Fruit fly (Drosophila melanogaster) whole organism, embryonic: ENCODE results near the gene CG6688.
A peak's percentile ranks its signal among the peaks of the same experiment; 100 is the strongest.

Source experiments
- Aef1 ChIP-seq: fragments of 200-800 bp; sonication (Bioruptor generic); IDR thresholded peaks from 3 replicates; pipeline ENCODE4 v1.3.6; 2022; ENCODE audit warnings: missing biosample characterization, missing genetic modification characterization
- Atf-2 ChIP-seq: fragments of 200-800 bp; sonication (Bioruptor generic); optimal IDR thresholded peaks from 2 replicates; lab custom pipeline; 2016; ENCODE audit warnings: missing biosample characterization, missing genetic modification characterization
- Atf3 ChIP-seq: fragments of 200-800 bp; sonication (Bioruptor generic); optimal IDR thresholded peaks from 3 replicates; lab custom pipeline; 2016; ENCODE audit warnings: missing biosample characterization, missing genetic modification characterization
- B-H1 ChIP-seq: fragments of 200-800 bp; sonication (Bioruptor generic); IDR thresholded peaks from 3 replicates; pipeline ENCODE4 v1.3.6; 2022; ENCODE audit warnings: missing biosample characterization, missing genetic modification characterization
- CG10565 ChIP-seq: fragments of 200-800 bp; sonication (Bioruptor generic); optimal IDR thresholded peaks from 3 replicates; lab custom pipeline; 2016; ENCODE audit warnings: missing biosample characterization, mild to moderate bottlenecking, missing genetic modification characterization
- CG11504 ChIP-seq: fragments of 200-800 bp; sonication (Bioruptor generic); optimal IDR thresholded peaks from 3 replicates; lab custom pipeline; 2019; ENCODE audit warnings: missing biosample characterization, mild to moderate bottlenecking, missing genetic modification characterization, moderate library complexity
- CG12942 ChIP-seq: fragments of 200-800 bp; sonication (Bioruptor generic); optimal IDR thresholded peaks from 3 replicates; lab custom pipeline; 2016; ENCODE audit warnings: missing biosample characterization, missing genetic modification characterization
- CG13123 ChIP-seq: fragments of 200-800 bp; sonication (Bioruptor generic); optimal IDR thresholded peaks from 2 replicates; lab custom pipeline; 2016; ENCODE audit warnings: missing biosample characterization, missing genetic modification characterization
- CG13287 ChIP-seq: fragments of 200-800 bp; sonication (Bioruptor generic); IDR thresholded peaks from 2 replicates; pipeline ENCODE4 v1.3.6; 2022; ENCODE audit warnings: missing biosample characterization, missing genetic modification characterization; ENCODE audit not compliant: partially characterized antibody
- CG13894 ChIP-seq: fragments of 200-800 bp; sonication (Bioruptor generic); optimal IDR thresholded peaks from 3 replicates; lab custom pipeline; 2018; ENCODE audit warnings: missing biosample characterization, mild to moderate bottlenecking, missing genetic modification characterization, moderate library complexity
- CG15479 ChIP-seq: fragments of 200-800 bp; sonication (Bioruptor generic); optimal IDR thresholded peaks from 3 replicates; lab custom pipeline; 2019; ENCODE audit warnings: missing biosample characterization, mild to moderate bottlenecking, missing genetic modification characterization, moderate library complexity
- CG15696 ChIP-seq: fragments of 200-800 bp; sonication (Bioruptor generic); optimal IDR thresholded peaks from 2 replicates; lab custom pipeline; 2019; ENCODE audit warnings: missing biosample characterization, mild to moderate bottlenecking, missing genetic modification characterization, moderate library complexity
- CG16813 ChIP-seq: fragments of 200-800 bp; sonication (Bioruptor generic); IDR thresholded peaks from 3 replicates; pipeline ENCODE4 v1.3.6; 2022; ENCODE audit warnings: missing biosample characterization, missing genetic modification characterization; ENCODE audit not compliant: partially characterized antibody
- CG17802 ChIP-seq: fragments of 200-800 bp; sonication (Bioruptor generic); optimal IDR thresholded peaks from 2 replicates; lab custom pipeline; 2018; ENCODE audit warnings: missing biosample characterization, mild to moderate bottlenecking, missing genetic modification characterization, moderate library complexity
- CG18262 ChIP-seq: fragments of 200-800 bp; optimal IDR thresholded peaks from 3 replicates; lab custom pipeline; 2019; ENCODE audit warnings: missing biosample characterization, mild to moderate bottlenecking, missing genetic modification characterization, moderate library complexity
- CG43689 ChIP-seq: fragments of 200-800 bp; sonication (Bioruptor generic); IDR thresholded peaks from 2 replicates; pipeline ENCODE4 v1.3.6; 2022; ENCODE audit warnings: missing biosample characterization, missing genetic modification characterization
- CG4617 ChIP-seq: fragments of 200-800 bp; sonication (Bioruptor generic); optimal IDR thresholded peaks from 3 replicates; lab custom pipeline; 2016; ENCODE audit warnings: missing biosample characterization, missing genetic modification characterization, borderline replicate concordance
- CG6683 ChIP-seq: fragments of 200-800 bp; sonication (Bioruptor generic); optimal IDR thresholded peaks from 2 replicates; lab custom pipeline; 2017; ENCODE audit warnings: missing biosample characterization, mild to moderate bottlenecking, missing genetic modification characterization, missing genetic modification reagents
- CG7357 ChIP-seq: fragments of 200-800 bp; sonication (Bioruptor generic); IDR thresholded peaks from 3 replicates; pipeline ENCODE4 v1.3.6; 2022; ENCODE audit warnings: missing biosample characterization, missing genetic modification characterization
- CG7745 ChIP-seq: fragments of 200-800 bp; sonication (Bioruptor generic); optimal IDR thresholded peaks from 2 replicates; lab custom pipeline; 2018; ENCODE audit warnings: missing biosample characterization, mild to moderate bottlenecking, missing genetic modification characterization, moderate library complexity
- CG8924 ChIP-seq: fragments of 200-800 bp; optimal IDR thresholded peaks from 3 replicates; lab custom pipeline; 2019; ENCODE audit warnings: missing biosample characterization, mild to moderate bottlenecking, missing genetic modification characterization, moderate library complexity
- CG9727 ChIP-seq: fragments of 200-800 bp; sonication (Bioruptor generic); optimal IDR thresholded peaks from 3 replicates; lab custom pipeline; 2017; ENCODE audit warnings: missing biosample characterization, mild to moderate bottlenecking, missing genetic modification characterization
- D ChIP-seq, 2 experiments: fragments of 200-800 bp in 1 of 2; fragments of >200 bp in 1 of 2; sonication (Bioruptor generic) in 1 of 2; optimal IDR thresholded peaks; 2 replicates in 1 of 2; 3 replicates in 1 of 2; lab custom pipeline; 2017; ENCODE audit warnings: mild to moderate bottlenecking in 1 of 2, missing biosample characterization in 1 of 2, missing genetic modification characterization in 1 of 2, missing genetic modification reagents in 1 of 2
- Dfd ChIP-seq, 2 experiments: fragments of >200 bp; optimal IDR thresholded peaks; 2 replicates each; lab custom pipeline; 2017; ENCODE audit warnings: missing biosample characterization in 2 of 2, missing genetic modification characterization in 2 of 2
- Doc2 ChIP-seq: fragments of 200-800 bp; sonication (Bioruptor generic); IDR thresholded peaks from 2 replicates; pipeline ENCODE4 v1.3.6; 2022; ENCODE audit warnings: missing biosample characterization, missing genetic modification characterization
- E2f2 ChIP-seq: fragments of 200-800 bp; sonication (Bioruptor generic); IDR thresholded peaks from 2 replicates; pipeline ENCODE4 v1.3.6; 2022; ENCODE audit warnings: missing biosample characterization, missing genetic modification characterization
- Ets65A ChIP-seq: fragments of 200-800 bp; sonication (Bioruptor generic); peaks from one replicate; lab custom pipeline; 2016; ENCODE audit warnings: missing biosample characterization, missing genetic modification characterization
- Ets97D ChIP-seq: fragments of 200-800 bp; sonication (Bioruptor generic); optimal IDR thresholded peaks from 3 replicates; lab custom pipeline; 2016; ENCODE audit warnings: missing biosample characterization, missing genetic modification characterization
- Fer1 ChIP-seq: fragments of 200-800 bp; sonication (Bioruptor generic); optimal IDR thresholded peaks from 2 replicates; lab custom pipeline; 2017; ENCODE audit warnings: missing biosample characterization, mild to moderate bottlenecking, missing genetic modification characterization
- H2.0 ChIP-seq: fragments of 200-800 bp; sonication (Bioruptor generic); IDR thresholded peaks from 2 replicates; pipeline ENCODE4 v1.3.6; 2022; ENCODE audit warnings: missing biosample characterization, missing genetic modification characterization
- Hey ChIP-seq: fragments of 200-800 bp; sonication (Bioruptor generic); optimal IDR thresholded peaks from 3 replicates; lab custom pipeline; 2018; ENCODE audit warnings: missing biosample characterization, mild to moderate bottlenecking, missing genetic modification characterization
- MESR4 ChIP-seq: fragments of 200-800 bp; sonication (Bioruptor generic); optimal IDR thresholded peaks from 2 replicates; lab custom pipeline; 2018; ENCODE audit warnings: missing biosample characterization, mild to moderate bottlenecking, missing genetic modification characterization, moderate library complexity
- PHDP ChIP-seq: fragments of 200-800 bp; sonication (Bioruptor generic); optimal IDR thresholded peaks from 3 replicates; lab custom pipeline; 2018; ENCODE audit warnings: missing biosample characterization, mild to moderate bottlenecking, missing genetic modification characterization, moderate library complexity
- Sin3A ChIP-seq: fragments of >200 bp; optimal IDR thresholded peaks from 2 replicates; lab custom pipeline; 2018
- TFAM ChIP-seq: fragments of 200-800 bp; sonication (Bioruptor generic); optimal IDR thresholded peaks from 2 replicates; lab custom pipeline; 2017; ENCODE audit warnings: missing biosample characterization, missing genetic modification characterization, inconsistent platforms
- ash1 ChIP-seq: fragments of 200-800 bp; sonication (Bioruptor generic); optimal IDR thresholded peaks from 2 replicates; lab custom pipeline; 2018; ENCODE audit warnings: missing biosample characterization, mild to moderate bottlenecking, missing genetic modification characterization
- bab2 ChIP-seq: fragments of 200-800 bp; sonication (Bioruptor generic); optimal IDR thresholded peaks from 2 replicates; lab custom pipeline; 2016; ENCODE audit warnings: missing biosample characterization, missing genetic modification characterization
- bsh ChIP-seq, 2 experiments: fragments of 200-800 bp; sonication (Bioruptor generic); optimal IDR thresholded peaks; 2 replicates each; lab custom pipeline; 2017 to 2018; ENCODE audit warnings: mild to moderate bottlenecking in 2 of 2, missing biosample characterization in 2 of 2, missing genetic modification characterization in 2 of 2, moderate library complexity in 1 of 2
- ems ChIP-seq: fragments of 200-800 bp; sonication (Bioruptor generic); optimal IDR thresholded peaks from 3 replicates; lab custom pipeline; 2016; ENCODE audit warnings: missing biosample characterization, missing genetic modification characterization
- fd96Cb ChIP-seq: fragments of 200-800 bp; sonication (Bioruptor generic); optimal IDR thresholded peaks from 2 replicates; lab custom pipeline; 2018; ENCODE audit warnings: missing biosample characterization, mild to moderate bottlenecking, missing genetic modification characterization, moderate library complexity
- ftz-f1 ChIP-seq: fragments of 200-800 bp; sonication (Bioruptor generic); optimal IDR thresholded peaks from 2 replicates; lab custom pipeline; 2016; ENCODE audit warnings: missing biosample characterization, missing genetic modification characterization
- gcm ChIP-seq: fragments of 200-800 bp; sonication (Bioruptor generic); optimal IDR thresholded peaks from 2 replicates; lab custom pipeline; 2019; ENCODE audit warnings: missing biosample characterization, mild to moderate bottlenecking, missing genetic modification characterization, moderate library complexity
- inv ChIP-seq: fragments of 200-800 bp; sonication (Bioruptor generic); IDR thresholded peaks from 2 replicates; pipeline ENCODE4 v1.3.6; 2022; ENCODE audit warnings: missing biosample characterization, missing genetic modification characterization; ENCODE audit not compliant: partially characterized antibody
- lilli ChIP-seq: fragments of 200-800 bp; sonication (Bioruptor generic); optimal IDR thresholded peaks from 3 replicates; lab custom pipeline; 2016; ENCODE audit warnings: missing biosample characterization, missing genetic modification characterization
- nerfin-1 ChIP-seq: fragments of 200-800 bp; sonication (Bioruptor generic); optimal IDR thresholded peaks from 3 replicates; lab custom pipeline; 2019; ENCODE audit warnings: missing biosample characterization, mild to moderate bottlenecking, missing genetic modification characterization, moderate library complexity
- nmo ChIP-seq: fragments of 200-800 bp; sonication (Bioruptor generic); optimal IDR thresholded peaks from 2 replicates; lab custom pipeline; 2018; ENCODE audit warnings: missing biosample characterization, mild to moderate bottlenecking, missing genetic modification characterization, moderate library complexity
- pzg ChIP-seq: fragments of 200-800 bp; sonication (Bioruptor generic); optimal IDR thresholded peaks from 3 replicates; lab custom pipeline; 2018; ENCODE audit warnings: missing biosample characterization, mild to moderate bottlenecking, missing genetic modification characterization, moderate library complexity
- seq ChIP-seq: fragments of 200-800 bp; sonication (Bioruptor generic); IDR thresholded peaks from 2 replicates; pipeline ENCODE4 v1.3.6; 2022; ENCODE audit warnings: missing biosample characterization, missing genetic modification characterization
- wek ChIP-seq: fragments of 200-800 bp; sonication (Bioruptor generic); optimal IDR thresholded peaks from 3 replicates; lab custom pipeline; 2018; ENCODE audit warnings: missing biosample characterization, mild to moderate bottlenecking, missing genetic modification characterization, moderate library complexity
- z ChIP-seq: fragments of 200-800 bp; sonication (Bioruptor generic); IDR thresholded peaks from 3 replicates; pipeline ENCODE4 v1.3.6; 2022; ENCODE audit warnings: missing biosample characterization, missing genetic modification characterization

CG6688 gene

dm6 chr3R:23053936-23054335 is 41.7 kb downstream of the CG6688 start, which contains the start of gene p53 (continued):
- peak; percentile 81 for TF ChIP-seq wek (GFP tag; lab: Kevin White, UChicago)
- peak; percentile 67 for TF ChIP-seq nmo
- peak; percentile 18 for TF ChIP-seq MESR4
- TF ChIP-seq nerfin-1 (tag; lab: Kevin White, UChicago): peak; percentile 51
- peak; percentile 86 for TF ChIP-seq CG9727 (GFP tag; lab: Kevin White, UChicago)
- TF ChIP-seq Atf-2 (GFP tag; lab: Kevin White, UChicago): peak; percentile 64
- TF ChIP-seq z (GFP tag; lab: Robert Waterston, UW): no peak
- peak; percentile 64 for TF ChIP-seq ash1 (GFP tag; lab: Kevin White, UChicago)
- TF ChIP-seq D (optimal IDR thresholded peaks at IDR 0.05; lab: Kevin White, UChicago): no peak
- peak; percentile 62 for TF ChIP-seq D (GFP tag; optimal IDR thresholded peaks at IDR 0.05; lab: Kevin White, UChicago)
- peak; percentile 17 for TF ChIP-seq gcm (GFP tag; lab: Kevin White, UChicago)
- no peak for TF ChIP-seq ftz-f1 (GFP tag; lab: Kevin White, UChicago)
- peak; percentile 59 for TF ChIP-seq Atf3 (GFP tag; lab: Kevin White, UChicago)
- TF ChIP-seq CG13123 (GFP tag; lab: Kevin White, UChicago): peak; percentile 35
- peak; percentile 27 for TF ChIP-seq fd96Cb (tag; lab: Kevin White, UChicago)
- TF ChIP-seq CG18262 (tag; lab: Kevin White, UChicago): peak; percentile 60
- peak; percentile 67 for TF ChIP-seq inv (GFP tag; lab: Robert Waterston, UW)
- no peak for TF ChIP-seq Doc2 (GFP tag; lab: Robert Waterston, UW)
- no peak for TF ChIP-seq TFAM
- peak; percentile 80 for TF ChIP-seq CG17802
- no peak for TF ChIP-seq CG10565 (GFP tag; lab: Kevin White, UChicago)
- TF ChIP-seq Aef1 (GFP tag; lab: Robert Waterston, UW): peak; percentile 30; the same call in 2 of the 3 replicates
- TF ChIP-seq CG7357: no peak
- no peak for TF ChIP-seq Dfd (GFP tag; optimal IDR thresholded peaks at IDR 0.05; lab: Kevin White, UChicago)
- TF ChIP-seq bsh (GFP tag; optimal IDR thresholded peaks at IDR 0.05; lab: Kevin White, UChicago): peak in 1 of 2 experiments; percentile 64
- TF ChIP-seq CG16813 (GFP tag; lab: Robert Waterston, UW): peak; percentile 76
- TF ChIP-seq CG8924: no peak
- peak; percentile 41 for TF ChIP-seq bab2 (GFP tag; lab: Kevin White, UChicago)
- TF ChIP-seq H2.0 (GFP tag; lab: Robert Waterston, UW): peak; percentile 62; the same call in 1 of the 2 replicates
- peak; percentile 82 for TF ChIP-seq Fer1 (GFP tag; lab: Kevin White, UChicago)
- TF ChIP-seq CG43689 (GFP tag; lab: Robert Waterston, UW): no peak; the same call in 1 of the 2 replicates
- TF ChIP-seq pzg (GFP tag; lab: Kevin White, UChicago): peak; percentile 71
- no peak for TF ChIP-seq Sin3A (lab: Kevin White, UChicago)
- peak; percentile 99 for TF ChIP-seq Ets97D (GFP tag; lab: Kevin White, UChicago)
- peak; percentile 99 for TF ChIP-seq Ets65A (GFP tag; lab: Kevin White, UChicago)
- no peak for TF ChIP-seq CG15479 (GFP tag; lab: Kevin White, UChicago)
- TF ChIP-seq E2f2: peak; percentile 91
- TF ChIP-seq CG13894 (tag; lab: Kevin White, UChicago): peak; percentile 46
- peak; percentile 51; the same call in 1 of the 3 replicates for TF ChIP-seq B-H1 (GFP tag; lab: Robert Waterston, UW)
- TF ChIP-seq CG11504: no peak
- peak; percentile 43 for TF ChIP-seq CG12942 (GFP tag; lab: Kevin White, UChicago)
- TF ChIP-seq CG4617 (GFP tag; lab: Kevin White, UChicago): peak; percentile 21
- TF ChIP-seq CG13287 (GFP tag; lab: Robert Waterston, UW): peak; percentile 79
- peak; percentile 66 for TF ChIP-seq ems (GFP tag; lab: Kevin White, UChicago)
- TF ChIP-seq PHDP (tag; lab: Kevin White, UChicago): peak; percentile 79
- no peak for TF ChIP-seq seq
- peak; percentile 6 for TF ChIP-seq CG15696 (tag; lab: Kevin White, UChicago)
- TF ChIP-seq CG6683 (GFP tag; lab: Kevin White, UChicago): peak; percentile 64
- TF ChIP-seq lilli: peak; percentile 47
- no peak for TF ChIP-seq CG7745 (tag; lab: Kevin White, UChicago)
- no peak for TF ChIP-seq Hey (tag; lab: Kevin White, UChicago)
